Worm (Caenorhabditis elegans): Measurements from ENCODE around the gene ZK892.5.

- TF ChIP-seq flt-1 (GFP tag; IDR thresholded peaks at IDR 0.05), result no peak
- no peak for TF ChIP-seq T22C8.4 (GFP tag; IDR thresholded peaks at IDR 0.05)
- no peak for TF ChIP-seq cog-1 (tag; optimal IDR thresholded peaks at IDR 0.05)
- no peak for TF ChIP-seq med-1 (GFP tag; optimal IDR thresholded peaks at IDR 0.05; ENCODE audit: insufficient read depth)
- TF ChIP-seq ztf-29 (GFP tag; IDR thresholded peaks at IDR 0.05), result no peak
- TF ChIP-seq tab-1 (GFP tag; IDR thresholded peaks at IDR 0.05), result no peak
Observed at ce11 chrII:9974210-9974609, 33.8 kb upstream of the ZK892.5 start.

All from whole organism, midembryonic.